Worm (Caenorhabditis elegans) whole organism, L4/young adult: ENCODE data around the gene T05H10.8.

Experiments
- W03F9.2 ChIP-seq: fragments of 150-350 bp; optimal IDR thresholded peaks from 2 replicates; lab custom pipeline; 2014; ENCODE audit warnings: missing biosample characterization, missing genetic modification characterization
- dao-5 ChIP-seq: sonication (generic microtip); optimal IDR thresholded peaks from 2 replicates; lab custom pipeline; 2016; ENCODE audit warnings: missing genotype, missing genetic modification characterization, moderate library complexity, missing compliant biosample characterization
- him-1 ChIP-seq: sonication (generic microtip); optimal IDR thresholded peaks from 2 replicates; lab custom pipeline; 2016; ENCODE audit warnings: missing genotype, missing genetic modification reagents, missing genetic modification characterization, missing compliant biosample characterization

The T05H10.8 gene

ce11 chrII:8058769-8059168 lies at the start of gene T05H10.8:
Gene T05H10.8 (plus strand): TSS chrII:8059069.
- TF ChIP-seq dao-5 (no peak), W03F9.2 (tag; lab: Kevin White, UChicago) (no peak), him-1 (no peak)

ce11 chrII:8012071-8013031 lies 46.5 kb upstream of the T05H10.8 start, which contains the start of gene DH11.2:
Gene DH11.2 (plus strand): TSS chrII:8012816.
- TF ChIP-seq W03F9.2 (tag; lab: Kevin White, UChicago) (no peak), dao-5 (no peak), him-1 (no peak)

ce11 chrII:8015483-8015938 lies 43.4 kb upstream of the T05H10.8 start:
- TF ChIP-seq him-1 (no peak), W03F9.2 (tag; lab: Kevin White, UChicago) (peak; percentile 29), dao-5 (no peak)

- TF ChIP-seq W03F9.2 (tag; lab: Kevin White, UChicago): peak; percentile 58
- TF ChIP-seq him-1: no peak
Measured at ce11 chrII:8016167-8016566, 42.7 kb upstream of the T05H10.8 start.

DNA sequence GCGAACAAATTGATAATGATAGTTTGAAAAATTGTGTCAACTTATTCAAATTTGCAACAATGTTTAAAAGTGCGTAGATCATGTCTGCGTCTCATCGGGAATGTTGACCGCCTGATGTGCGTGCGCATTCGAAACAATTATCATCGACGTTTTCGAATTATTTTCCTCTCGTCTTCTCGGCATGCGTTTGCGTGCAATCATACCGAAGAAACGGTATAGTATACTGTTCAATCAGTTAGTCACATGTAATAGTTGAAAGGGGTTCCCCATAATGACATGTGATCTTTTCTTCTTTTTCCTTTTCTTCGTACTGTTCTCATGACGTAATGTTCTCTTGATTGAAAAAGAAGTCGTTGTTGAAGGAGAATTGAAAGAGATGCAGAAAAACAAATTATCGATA lies 42.1 kb upstream of the T05H10.8 start:
- TF ChIP-seq him-1: no peak
- TF ChIP-seq dao-5: peak; percentile 37
- peak; percentile 34 for TF ChIP-seq W03F9.2 (tag; lab: Kevin White, UChicago)

- TF ChIP-seq him-1: no peak
- no peak for TF ChIP-seq dao-5
- no peak for TF ChIP-seq W03F9.2 (tag; lab: Kevin White, UChicago)
Measured at ce11 chrII:8017380-8017779, 41.5 kb upstream of the T05H10.8 start, which contains the start of gene zyg-11. Gene zyg-11 (plus strand): TSS chrII:8017680.

DNA sequence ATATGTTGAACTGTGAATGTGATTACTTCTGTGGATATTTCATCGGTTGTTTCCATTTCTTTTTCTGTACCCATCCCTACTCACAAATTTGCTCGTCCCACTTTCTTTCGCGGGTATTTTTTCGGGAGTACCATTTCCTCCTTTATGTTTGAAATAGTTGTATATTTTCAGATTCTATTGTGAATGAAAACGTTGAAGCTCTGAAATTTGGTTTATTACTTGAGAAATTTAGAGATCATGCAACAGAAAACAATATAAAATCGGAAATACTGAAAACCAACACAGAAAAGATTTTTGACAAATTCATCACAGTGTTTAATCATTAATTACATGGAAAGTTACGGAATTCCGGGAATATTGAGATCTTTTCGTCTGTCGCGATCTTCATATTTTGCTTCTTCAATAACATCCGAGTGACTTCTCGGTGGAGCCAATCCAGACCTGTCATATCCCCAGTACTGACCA lies 38.3 kb upstream of the T05H10.8 start:
- TF ChIP-seq W03F9.2 (tag; lab: Kevin White, UChicago): no peak
- no peak for TF ChIP-seq him-1
- no peak for TF ChIP-seq dao-5

- TF ChIP-seq dao-5 (no peak), him-1 (no peak), W03F9.2 (tag; lab: Kevin White, UChicago) (no peak)
Measured at ce11 chrII:8022461-8022860, 36.4 kb upstream of the T05H10.8 start, which contains the start of gene hda-2. Gene hda-2 (minus strand): TSS chrII:8022561.

- TF ChIP-seq dao-5: no peak
- no peak for TF ChIP-seq W03F9.2 (tag; lab: Kevin White, UChicago)
- TF ChIP-seq him-1: no peak
Measured at ce11 chrII:8027663-8028062, 31.2 kb upstream of the T05H10.8 start, which contains the start of gene swsn-7. Gene swsn-7 (minus strand): TSS chrII:8027763.

ce11 chrII:8028246-8028694 lies 30.6 kb upstream of the T05H10.8 start:
- TF ChIP-seq W03F9.2 (tag; lab: Kevin White, UChicago): no peak
- TF ChIP-seq dao-5: peak; percentile 70
- peak; percentile 93 for TF ChIP-seq him-1

DNA sequence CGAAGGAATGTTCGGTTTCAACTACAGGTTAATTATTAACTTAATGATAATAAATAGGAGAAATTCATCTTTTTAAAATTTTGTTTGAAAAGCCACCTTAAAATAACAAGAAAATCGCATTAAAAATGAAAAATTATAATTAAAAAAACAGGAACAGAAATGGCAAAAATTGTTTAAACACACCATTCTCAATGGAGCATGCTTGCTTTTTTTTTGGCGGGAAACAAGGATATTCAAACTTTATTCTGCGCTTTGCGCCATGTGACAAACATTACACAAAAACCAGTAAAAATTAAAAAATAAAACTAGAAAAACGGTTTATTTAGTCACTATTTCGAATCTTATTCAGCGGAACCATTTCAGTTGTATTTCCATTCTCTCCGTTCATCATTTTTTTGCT lies 30.1 kb upstream of the T05H10.8 start:
- TF ChIP-seq W03F9.2 (tag; lab: Kevin White, UChicago): no peak
- TF ChIP-seq him-1: no peak
- no peak for TF ChIP-seq dao-5

ce11 chrII:8032657-8033056 lies 26.2 kb upstream of the T05H10.8 start, which contains the start of gene nrf-6:
Gene nrf-6 (minus strand): TSS chrII:8032708.
- TF ChIP-seq dao-5: no peak
- TF ChIP-seq him-1: no peak
- no peak for TF ChIP-seq W03F9.2 (tag; lab: Kevin White, UChicago)

DNA sequence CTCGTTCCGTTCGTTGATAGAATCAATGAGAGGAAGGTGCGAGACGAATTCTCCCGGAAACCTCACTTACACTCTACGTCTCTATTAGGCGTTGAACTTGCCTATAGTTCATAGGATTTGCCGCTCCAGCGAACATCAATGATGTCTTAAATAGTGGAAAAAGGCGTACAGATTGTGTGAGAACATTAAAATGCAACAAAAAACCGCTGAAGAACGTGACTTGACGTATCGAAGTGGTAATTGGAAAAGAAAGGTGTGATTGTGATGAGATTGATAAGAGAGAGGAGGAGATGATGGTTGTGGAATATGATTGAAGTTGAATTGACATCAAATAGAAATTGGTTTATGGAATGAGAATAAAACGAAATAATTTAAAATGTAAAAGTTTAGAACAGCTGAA lies 24.9 kb upstream of the T05H10.8 start:
- TF ChIP-seq him-1 (no peak), dao-5 (no peak), W03F9.2 (tag; lab: Kevin White, UChicago) (no peak)

DNA sequence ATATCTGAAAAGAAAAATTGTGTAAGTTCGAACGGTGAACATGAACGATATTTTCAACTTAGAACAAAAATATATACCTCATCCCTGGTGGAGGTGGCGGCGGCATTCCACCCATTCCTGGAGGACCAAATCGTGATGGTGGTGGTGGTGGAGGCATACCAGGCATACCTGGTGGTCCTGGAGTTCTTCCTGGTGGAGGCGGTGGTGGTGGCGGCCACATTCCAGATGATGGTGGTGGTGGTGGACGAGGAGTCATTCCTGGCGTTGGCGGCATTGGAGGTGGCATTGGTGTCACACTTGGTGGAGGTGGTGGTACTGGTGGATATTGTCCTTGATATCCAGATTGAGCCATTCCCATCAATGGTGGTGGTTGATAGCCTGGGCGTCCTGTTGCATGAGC lies 24.3 kb upstream of the T05H10.8 start:
- TF ChIP-seq W03F9.2 (tag; lab: Kevin White, UChicago): no peak
- no peak for TF ChIP-seq him-1
- no peak for TF ChIP-seq dao-5

DNA sequence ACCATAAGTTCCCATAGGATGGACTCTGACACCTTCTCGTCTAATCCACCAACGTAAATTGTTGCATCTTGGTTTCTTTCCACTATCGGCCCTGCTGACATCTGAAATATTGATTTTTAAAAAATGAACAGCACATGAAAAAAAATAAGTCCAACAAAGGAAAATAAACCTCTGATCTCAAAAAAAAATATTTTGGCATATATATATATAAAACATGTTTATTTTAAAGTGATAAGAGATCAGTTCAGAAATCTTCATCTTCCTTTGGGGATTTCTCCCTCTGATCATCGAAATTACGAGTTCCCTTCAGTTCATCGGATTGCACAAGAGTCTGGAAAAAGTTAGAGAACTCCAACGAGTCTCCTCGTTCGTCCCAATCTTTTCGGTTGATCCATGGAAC lies 23.2 kb upstream of the T05H10.8 start, which contains the start of gene sap-49:
sap-49 (minus strand) TSS at position 101 of the 400 bp plus-strand sequence.
- no peak for TF ChIP-seq him-1
- no peak for TF ChIP-seq W03F9.2 (tag; lab: Kevin White, UChicago)
- no peak for TF ChIP-seq dao-5
